Worm (Caenorhabditis elegans) whole organism, L3 larva: ENCODE measurements around the gene aagr-1.

ENCODE experiments used
- ceh-28 ChIP-seq: fragments of 150-350 bp; optimal IDR thresholded peaks from 2 replicates; lab custom pipeline; 2014; ENCODE audit warnings: missing biosample characterization, missing genetic modification reagents, missing genetic modification characterization
- pha-4 ChIP-seq: fragments of 150-350 bp; optimal IDR thresholded peaks from 2 replicates; lab custom pipeline; 2014; ENCODE audit warnings: missing biosample characterization, missing genetic modification reagents, missing genetic modification characterization
- pqm-1 ChIP-seq: fragments of 150-350 bp; optimal IDR thresholded peaks from 2 replicates; lab custom pipeline; 2017; ENCODE audit warnings: missing biosample characterization, missing genetic modification characterization, inconsistent platforms
- tbx-2 ChIP-seq: sonication (generic microtip); optimal IDR thresholded peaks from 2 replicates; lab custom pipeline; 2016; ENCODE audit warnings: mild to moderate bottlenecking, missing genetic modification characterization, missing compliant biosample characterization
- unc-62 ChIP-seq: fragments of 150-350 bp; sonication (generic microtip); optimal IDR thresholded peaks from 4 replicates; lab custom pipeline; 2014; ENCODE audit warnings: missing biosample characterization, missing genetic modification reagents, missing genetic modification characterization
- ztf-4 ChIP-seq: fragments of 150-350 bp; optimal IDR thresholded peaks from 2 replicates; lab custom pipeline; 2014; ENCODE audit warnings: missing biosample characterization, missing genetic modification characterization

- no peak for TF ChIP-seq ceh-28 (tag; lab: Kevin White, UChicago)
- no peak for TF ChIP-seq unc-62 (GFP tag; lab: Kevin White, UChicago)
- no peak for TF ChIP-seq pha-4 (tag; lab: Kevin White, UChicago)
- TF ChIP-seq tbx-2 (tag; lab: Kevin White, UChicago), result no peak
- no peak for TF ChIP-seq pqm-1
- no peak for TF ChIP-seq ztf-4 (tag; lab: Kevin White, UChicago)
Measured at ce11 chrIV:8345518-8345917, 20.8 kb upstream of the aagr-1 start, which contains the start of gene F17E9.5.
